Worm (Caenorhabditis elegans) whole organism, L4/young adult: ENCODE results near the gene str-56.

Experiments used
- W03F9.2 ChIP-seq: fragments of 150-350 bp; optimal IDR thresholded peaks from 2 replicates; lab custom pipeline; 2014; ENCODE audit warnings: missing biosample characterization, missing genetic modification characterization
- him-1 ChIP-seq: sonication (generic microtip); optimal IDR thresholded peaks from 2 replicates; lab custom pipeline; 2016; ENCODE audit warnings: missing genotype, missing genetic modification reagents, missing genetic modification characterization, missing compliant biosample characterization

DNA sequence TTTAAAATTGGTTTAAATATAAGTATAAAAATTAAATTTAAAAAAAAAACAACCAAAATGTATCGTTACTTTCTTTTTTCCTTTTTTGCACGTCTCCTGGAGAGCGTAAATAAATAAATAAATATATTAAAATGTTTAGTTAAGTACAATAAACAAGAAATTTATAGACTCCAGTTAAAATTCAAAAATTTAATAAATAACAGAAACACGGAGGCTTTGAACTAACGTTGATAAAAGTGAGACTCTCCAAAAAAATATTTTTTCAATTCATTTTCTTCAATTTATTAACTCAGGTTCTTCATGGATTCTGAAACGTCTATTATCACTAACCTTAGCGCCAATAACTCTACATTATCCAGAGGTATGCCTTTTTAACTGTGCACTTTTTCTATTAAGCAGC lies 19.4 kb downstream of the str-56 start, which contains the start of gene T06C12.12:
- no peak for TF ChIP-seq him-1 (tag; lab: Kevin White, UChicago)
- no peak for TF ChIP-seq W03F9.2 (tag; lab: Kevin White, UChicago)
